Worm (Caenorhabditis elegans): ENCODE results near the gene unc-96.

ce11 chrX:581754-582153 is 39.3 kb downstream of the unc-96 start:
- no peak for TF ChIP-seq cog-1 (tag; optimal IDR thresholded peaks at IDR 0.05)
- TF ChIP-seq klf-2 (GFP tag; conservative IDR thresholded peaks at IDR 0.05) = no peak
- no peak for TF ChIP-seq med-1 (GFP tag; optimal IDR thresholded peaks at IDR 0.05; ENCODE audit: insufficient read depth)
- no peak for TF ChIP-seq flt-1 (GFP tag; IDR thresholded peaks at IDR 0.05)
- TF ChIP-seq tab-1 (GFP tag; IDR thresholded peaks at IDR 0.05) = no peak
- TF ChIP-seq T22C8.4 (GFP tag; IDR thresholded peaks at IDR 0.05) = no peak
- no peak for TF ChIP-seq ztf-29 (GFP tag; IDR thresholded peaks at IDR 0.05)
- no peak for TF ChIP-seq ztf-23 (GFP tag; IDR thresholded peaks at IDR 0.05)
